Worm (Caenorhabditis elegans): ENCODE measurements around the gene cyn-17.

DNA sequence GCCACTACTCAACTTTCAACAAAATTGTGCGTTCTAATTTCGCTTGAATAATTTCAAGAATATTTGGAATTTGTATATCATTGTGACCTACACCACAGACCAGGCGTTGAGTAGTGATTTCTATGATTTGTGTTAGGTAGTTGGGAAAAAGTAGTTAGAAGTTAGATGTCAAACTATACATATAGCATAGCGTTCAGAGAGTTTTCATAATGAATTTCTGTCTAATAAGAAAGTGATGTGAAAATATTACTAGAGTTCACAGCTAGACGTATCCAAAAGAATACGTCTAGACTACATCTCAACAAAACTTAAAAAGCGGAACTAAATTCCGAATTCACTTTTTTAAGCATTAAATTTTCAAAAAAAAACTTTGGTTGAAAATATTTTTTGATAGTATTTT, 35.9 kb downstream of the cyn-17 start:
- TF ChIP-seq ztf-11 (tag; optimal IDR thresholded peaks at IDR 0.05), result no peak
- no peak for TF ChIP-seq unc-62 (GFP tag; optimal IDR thresholded peaks at IDR 0.05)
- no peak for TF ChIP-seq ZK546.5 (tag; optimal IDR thresholded peaks at IDR 0.05)
- TF ChIP-seq pha-4 (tag; optimal IDR thresholded peaks at IDR 0.05), result no peak
- TF ChIP-seq jun-1 (tag; optimal IDR thresholded peaks at IDR 0.05), result no peak
